Worm (Caenorhabditis elegans) whole organism, mixed stage, embryonic: ENCODE data around the gene flwr-1.

Source experiments
- M03D4.4 ChIP-seq: sonication (generic microtip); optimal IDR thresholded peaks from 2 replicates; lab custom pipeline; 2017; ENCODE audit warnings: mild to moderate bottlenecking, missing genetic modification characterization, missing compliant biosample characterization
- bed-3 ChIP-seq: fragments of 200-800 bp; sonication (Bioruptor generic); optimal IDR thresholded peaks from 3 replicates; lab custom pipeline; 2018; ENCODE audit warnings: mild to moderate bottlenecking, missing genetic modification characterization, moderate library complexity, missing compliant biosample characterization
- blmp-1 ChIP-seq: fragments of 150-350 bp; optimal IDR thresholded peaks from 2 replicates; lab custom pipeline; 2014; ENCODE audit warnings: missing biosample characterization, missing genetic modification characterization
- ceh-39 ChIP-seq: fragments of 150-350 bp; optimal IDR thresholded peaks from 2 replicates; lab custom pipeline; 2014; ENCODE audit warnings: missing biosample characterization, missing genetic modification characterization
- ceh-43 ChIP-seq: fragments of 200-800 bp; sonication (Bioruptor generic); optimal IDR thresholded peaks from 2 replicates; lab custom pipeline; 2018; ENCODE audit warnings: mild to moderate bottlenecking, missing genetic modification characterization, moderate library complexity, missing compliant biosample characterization
- ceh-83 ChIP-seq: fragments of 200-800 bp; sonication (Bioruptor generic); optimal IDR thresholded peaks from 2 replicates; lab custom pipeline; 2018; ENCODE audit warnings: mild to moderate bottlenecking, missing genetic modification characterization, missing compliant biosample characterization
- ces-1 ChIP-seq: fragments of 150-350 bp; optimal IDR thresholded peaks from 2 replicates; lab custom pipeline; 2014; ENCODE audit warnings: missing biosample characterization, missing genetic modification reagents, missing genetic modification characterization
- cnd-1 ChIP-seq: fragments of 200-800 bp; sonication (Bioruptor generic); optimal IDR thresholded peaks from 2 replicates; lab custom pipeline; 2018; ENCODE audit warnings: mild to moderate bottlenecking, missing genetic modification characterization, missing compliant biosample characterization
- drap-1 ChIP-seq: fragments of 200-800 bp; sonication (Bioruptor generic); optimal IDR thresholded peaks from 3 replicates; lab custom pipeline; 2018; ENCODE audit warnings: mild to moderate bottlenecking, missing genetic modification characterization, missing compliant biosample characterization
- elt-1 ChIP-seq: sonication (generic microtip); optimal IDR thresholded peaks from 2 replicates; lab custom pipeline; 2017; ENCODE audit warnings: missing genetic modification characterization, mild to moderate bottlenecking, missing compliant biosample characterization, antibody characterized with exemption, moderate library complexity, borderline replicate concordance; ENCODE audit not compliant: insufficient read depth
- elt-3 ChIP-seq: fragments of 150-350 bp; optimal IDR thresholded peaks from 2 replicates; lab custom pipeline; 2014; ENCODE audit warnings: missing biosample characterization, missing genetic modification characterization
- flh-1 ChIP-seq: fragments of 200-800 bp; sonication (Bioruptor generic); optimal IDR thresholded peaks from 2 replicates; lab custom pipeline; 2018; ENCODE audit warnings: mild to moderate bottlenecking, missing genetic modification characterization, moderate library complexity, missing compliant biosample characterization
- ham-2 ChIP-seq: fragments of 200-800 bp; sonication (Bioruptor generic); optimal IDR thresholded peaks from 2 replicates; lab custom pipeline; 2018; ENCODE audit warnings: mild to moderate bottlenecking, missing genetic modification characterization, missing compliant biosample characterization
- hlh-1 ChIP-seq: fragments of 150-350 bp; optimal IDR thresholded peaks from 2 replicates; lab custom pipeline; 2014; ENCODE audit warnings: missing biosample characterization, missing genetic modification reagents, missing genetic modification characterization
- lin-13 ChIP-seq: fragments of 150-350 bp; optimal IDR thresholded peaks from 2 replicates; lab custom pipeline; 2014; ENCODE audit warnings: missing biosample characterization, missing genetic modification characterization
- lsy-2 ChIP-seq: fragments of 150-350 bp; optimal IDR thresholded peaks from 2 replicates; lab custom pipeline; 2014; ENCODE audit warnings: missing biosample characterization, missing genetic modification characterization
- mab-5 ChIP-seq: fragments of 150-350 bp; optimal IDR thresholded peaks from 2 replicates; lab custom pipeline; 2014; ENCODE audit warnings: missing biosample characterization, missing genetic modification characterization
- mep-1 ChIP-seq: fragments of 150-350 bp; optimal IDR thresholded peaks from 2 replicates; lab custom pipeline; 2017; ENCODE audit warnings: missing biosample characterization, missing genetic modification reagents, missing genetic modification characterization, inconsistent platforms
- nhr-12 ChIP-seq: fragments of 150-350 bp; optimal IDR thresholded peaks from 2 replicates; lab custom pipeline; 2014; ENCODE audit warnings: missing biosample characterization, missing genetic modification characterization
- nhr-2 ChIP-seq: fragments of 150-350 bp; optimal IDR thresholded peaks from 2 replicates; lab custom pipeline; 2014; ENCODE audit warnings: missing biosample characterization, missing genetic modification characterization
- nhr-237 ChIP-seq: fragments of 150-350 bp; optimal IDR thresholded peaks from 2 replicates; lab custom pipeline; 2014; ENCODE audit warnings: missing biosample characterization, missing genetic modification characterization
- nhr-28 ChIP-seq: fragments of 150-350 bp; optimal IDR thresholded peaks from 2 replicates; lab custom pipeline; 2014; ENCODE audit warnings: missing biosample characterization, missing genetic modification characterization
- nhr-76 ChIP-seq: sonication (generic microtip); optimal IDR thresholded peaks from 2 replicates; lab custom pipeline; 2017; ENCODE audit warnings: missing biosample characterization, missing genetic modification characterization
- pha-4 ChIP-seq: fragments of 150-350 bp; optimal IDR thresholded peaks from 2 replicates; lab custom pipeline; 2018; ENCODE audit warnings: missing biosample characterization, missing genetic modification reagents, missing genetic modification characterization
- sem-2 ChIP-seq: fragments of 200-800 bp; sonication (Bioruptor generic); optimal IDR thresholded peaks from 2 replicates; lab custom pipeline; 2018; ENCODE audit warnings: mild to moderate bottlenecking, missing genetic modification characterization, missing compliant biosample characterization
- snpc-4 ChIP-seq: fragments of 150-350 bp; optimal IDR thresholded peaks from 2 replicates; lab custom pipeline; 2014; ENCODE audit warnings: missing biosample characterization, missing genetic modification characterization
- tbx-8 ChIP-seq: fragments of 200-800 bp; sonication (Bioruptor generic); optimal IDR thresholded peaks from 2 replicates; lab custom pipeline; 2018; ENCODE audit warnings: mild to moderate bottlenecking, missing genetic modification characterization, moderate library complexity, missing compliant biosample characterization
- unc-120 ChIP-seq: sonication (generic microtip); optimal IDR thresholded peaks from 2 replicates; lab custom pipeline; 2017; ENCODE audit warnings: missing genetic modification characterization, missing compliant biosample characterization; ENCODE audit not compliant: poor library complexity, severe bottlenecking
- unc-39 ChIP-seq: fragments of 150-350 bp; optimal IDR thresholded peaks from 2 replicates; lab custom pipeline; 2014; ENCODE audit warnings: missing biosample characterization, missing genetic modification characterization
- unc-62 ChIP-seq: fragments of 150-350 bp; optimal IDR thresholded peaks from 2 replicates; lab custom pipeline; 2014; ENCODE audit warnings: missing biosample characterization, missing genetic modification reagents, missing genetic modification characterization
- zip-8 ChIP-seq: fragments of 150-350 bp; optimal IDR thresholded peaks from 2 replicates; lab custom pipeline; 2014; ENCODE audit warnings: missing biosample characterization, missing genetic modification characterization
- ztf-11 ChIP-seq: fragments of 150-350 bp; optimal IDR thresholded peaks from 2 replicates; lab custom pipeline; 2014; ENCODE audit warnings: missing biosample characterization, missing genetic modification characterization

Gene flwr-1

ce11 chrX:15008697-15009096, 38.6 kb upstream of the flwr-1 start:
- TF ChIP-seq flh-1, result no peak
- no peak for TF ChIP-seq nhr-2 (tag; lab: Kevin White, UChicago)
- no peak for TF ChIP-seq ceh-43
- no peak for TF ChIP-seq ceh-39
- TF ChIP-seq drap-1 (GFP tag; lab: Kevin White, UChicago), result no peak
- no peak for TF ChIP-seq tbx-8
- TF ChIP-seq hlh-1 (tag; lab: Kevin White, UChicago), result no peak
- TF ChIP-seq M03D4.4, result no peak

ce11 chrX:15006847-15007358, 36.8 kb upstream of the flwr-1 start, which contains the start of gene ergi-2:
Gene ergi-2 (minus strand): TSS chrX:15007308.
- TF ChIP-seq ces-1 (GFP tag; lab: Kevin White, UChicago) (peak; percentile 16), unc-62 (no peak), mep-1 (tag; lab: Kevin White, UChicago) (peak; percentile 30)

- no peak for TF ChIP-seq ceh-83
- no peak for TF ChIP-seq M03D4.4
- TF ChIP-seq nhr-76, result no peak
- no peak for TF ChIP-seq ztf-11 (tag; lab: Kevin White, UChicago)
- no peak for TF ChIP-seq unc-39 (tag; lab: Kevin White, UChicago)
- TF ChIP-seq ceh-43, result no peak
- TF ChIP-seq nhr-28 (tag; lab: Kevin White, UChicago), result no peak
- no peak for TF ChIP-seq hlh-1 (tag; lab: Kevin White, UChicago)
- TF ChIP-seq unc-120, result no peak
These were observed 34.0 kb upstream of the flwr-1 start, which contains the start of gene slc-25A18.1 for ce11 chrX:15003891-15004550. Gene slc-25A18.1 (minus strand): TSS chrX:15003941.

ce11 chrX:14999101-14999500, 29.0 kb upstream of the flwr-1 start, which contains the start of gene cutl-3:
Gene cutl-3 (minus strand): TSS chrX:14999201.
- TF ChIP-seq lsy-2 (tag; lab: Kevin White, UChicago) (no peak), nhr-76 (no peak)

- TF ChIP-seq unc-120, result no peak
- no peak for TF ChIP-seq lsy-2 (tag; lab: Kevin White, UChicago)
- TF ChIP-seq bed-3, result no peak
- TF ChIP-seq blmp-1 (tag; lab: Kevin White, UChicago), result no peak
- no peak for TF ChIP-seq pha-4
- peak; percentile 79 for TF ChIP-seq ces-1 (GFP tag; lab: Kevin White, UChicago)
These were observed 23.7 kb upstream of the flwr-1 start for ce11 chrX:14993744-14994143.

ce11 chrX:14991280-14991679, 21.2 kb upstream of the flwr-1 start, which contains the start of gene iglr-1:
Gene iglr-1 (minus strand): TSS chrX:14991380.
- TF ChIP-seq ham-2 (GFP tag; lab: Kevin White, UChicago) (no peak), ceh-39 (no peak), nhr-2 (tag; lab: Kevin White, UChicago) (no peak), elt-1 (tag; lab: Kevin White, UChicago) (no peak), ces-1 (GFP tag; lab: Kevin White, UChicago) (no peak), snpc-4 (no peak), bed-3 (no peak), ceh-43 (no peak), ztf-11 (tag; lab: Kevin White, UChicago) (no peak), ceh-83 (no peak), nhr-12 (tag; lab: Kevin White, UChicago) (no peak), mep-1 (tag; lab: Kevin White, UChicago) (no peak), hlh-1 (tag; lab: Kevin White, UChicago) (no peak), mab-5 (tag; lab: Kevin White, UChicago) (no peak), sem-2 (GFP tag; lab: Kevin White, UChicago) (no peak)

- TF ChIP-seq mab-5 (tag; lab: Kevin White, UChicago) (no peak), ceh-39 (no peak), ztf-11 (tag; lab: Kevin White, UChicago) (no peak), sem-2 (GFP tag; lab: Kevin White, UChicago) (no peak), lin-13 (tag; lab: Kevin White, UChicago) (no peak), zip-8 (tag; lab: Kevin White, UChicago) (no peak), nhr-28 (tag; lab: Kevin White, UChicago) (no peak), elt-3 (no peak), cnd-1 (tag; lab: Kevin White, UChicago) (no peak), nhr-237 (tag; lab: Kevin White, UChicago) (no peak), mep-1 (tag; lab: Kevin White, UChicago) (no peak), bed-3 (no peak), drap-1 (GFP tag; lab: Kevin White, UChicago) (no peak), blmp-1 (tag; lab: Kevin White, UChicago) (no peak)
These were observed 18.1 kb upstream of the flwr-1 start for ce11 chrX:14988160-14988559.
